Fruit fly (Drosophila melanogaster): Measurements from ENCODE around the gene Kap-alpha1.

Kap-alpha1 gene

DNA sequence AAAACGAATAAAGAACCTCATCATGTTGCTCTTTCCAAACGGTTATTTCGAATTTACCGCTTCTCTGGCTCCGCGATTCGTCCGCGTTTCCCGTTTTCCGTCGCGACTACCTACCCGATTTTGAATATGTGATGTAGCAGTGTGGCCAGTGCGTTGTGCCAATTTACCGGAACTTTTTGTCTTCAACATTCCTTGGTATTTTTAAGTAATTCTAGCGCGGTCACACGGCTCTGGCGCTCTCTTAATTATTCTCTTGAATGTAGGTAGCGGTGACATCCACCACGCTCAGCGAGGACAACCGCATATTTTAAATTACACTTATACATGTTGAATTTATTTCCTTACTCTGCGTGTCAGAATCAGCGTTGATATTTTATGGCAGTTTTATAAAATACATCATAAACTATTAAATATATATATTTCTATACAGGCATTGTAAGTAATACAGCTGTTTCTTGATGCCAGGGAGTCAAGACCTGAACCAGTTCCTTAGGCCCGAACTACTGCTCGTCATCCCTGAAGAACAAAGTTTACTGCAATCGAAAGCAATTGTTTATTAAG is 13.5 kb upstream of the Kap-alpha1 start, which contains the start of the genes CG42637, Gyc76C and SREBP (continued):
- TF ChIP-seq sc (optimal IDR thresholded peaks at IDR 0.05) (no peak), sc (GFP tag; optimal IDR thresholded peaks at IDR 0.05) (no peak), Doc2 (GFP tag; IDR thresholded peaks at IDR 0.05) (no peak), CG10959 (GFP tag; IDR thresholded peaks at IDR 0.05) (no peak), CG8924 (tag; optimal IDR thresholded peaks at IDR 0.05) (peak; percentile 60), CG11695 (GFP tag; IDR thresholded peaks at IDR 0.05) (no peak), odd (GFP tag; optimal IDR thresholded peaks at IDR 0.05) (no peak), CG6175 (GFP tag; IDR thresholded peaks at IDR 0.05) (0 out of 3 replicates have a peak, but pooled peaks have one; percentile 16), Hey (tag; optimal IDR thresholded peaks at IDR 0.05) (no peak), Drgx (GFP tag; IDR thresholded peaks at IDR 0.05) (peak; percentile 9; the same call in 1 of the 2 replicates), Fer2 (tag; optimal IDR thresholded peaks at IDR 0.05) (no peak), sr (GFP tag; IDR thresholded peaks at IDR 0.05) (peak; percentile 66; the same call in 1 of the 3 replicates), CG17612 (GFP tag; IDR thresholded peaks at IDR 0.05) (no peak), bbx (GFP tag; IDR thresholded peaks at IDR 0.05; ENCODE audit: partially characterized antibody) (peak; percentile 54; the same call in 1 of the 2 replicates), CG33213 (GFP tag; optimal IDR thresholded peaks at IDR 0.05) (peak; percentile 82), inv (GFP tag; IDR thresholded peaks at IDR 0.05; ENCODE audit: partially characterized antibody) (peak; percentile 40; the same call in 1 of the 2 replicates), CG12299 (tag; optimal IDR thresholded peaks at IDR 0.05) (no peak), Ravus (GFP tag; IDR thresholded peaks at IDR 0.05) (no peak), ash1 (GFP tag; optimal IDR thresholded peaks at IDR 0.05) (peak; percentile 71), NFAT (GFP tag; IDR thresholded peaks at IDR 0.05) (no peak), CG10543 (GFP tag; optimal IDR thresholded peaks at IDR 0.05) (no peak), CG1647 (GFP tag; optimal IDR thresholded peaks at IDR 0.05) (no peak), ewg (GFP tag; optimal IDR thresholded peaks at IDR 0.05) (peak; percentile 28), Sry-β (GFP tag; optimal IDR thresholded peaks at IDR 0.05) (peak; percentile 31), sna (GFP tag; IDR thresholded peaks at IDR 0.05; ENCODE audit: partially characterized antibody) (peak; percentile 27; the same call in 1 of the 2 replicates), zfh1 (GFP tag; IDR thresholded peaks at IDR 0.05) (0 out of 3 replicates have a peak, but pooled peaks have one; percentile 36), CG34422 (GFP tag; IDR thresholded peaks at IDR 0.05) (no peak), CG5245 (GFP tag; optimal IDR thresholded peaks at IDR 0.05) (no peak), mirr (GFP tag; optimal IDR thresholded peaks at IDR 0.05) (peak; percentile 31), CG18619 (GFP tag; optimal IDR thresholded peaks at IDR 0.05) (peak; percentile 2), CG13123 (GFP tag; optimal IDR thresholded peaks at IDR 0.05) (no peak), caup (GFP tag; optimal IDR thresholded peaks at IDR 0.05; ENCODE audit: severe bottlenecking) (peak; percentile 47), CG3995 (GFP tag; optimal IDR thresholded peaks at IDR 0.05) (no peak), Side (GFP tag; optimal IDR thresholded peaks at IDR 0.05) (peak; percentile 6), CG3847 (GFP tag; IDR thresholded peaks at IDR 0.05) (peak; percentile 64), CG2116 (GFP tag; optimal IDR thresholded peaks at IDR 0.05) (peak; percentile 69), Xbp1 (GFP tag; optimal IDR thresholded peaks at IDR 0.05) (no peak), CG1603 (tag; optimal IDR thresholded peaks at IDR 0.05) (peak; percentile 66), crp (GFP tag; optimal IDR thresholded peaks at IDR 0.05) (peak; percentile 53 to 89), stc (GFP tag; IDR thresholded peaks at IDR 0.05) (peak; percentile 43; the same call in 1 of the 2 replicates), toy (GFP tag; IDR thresholded peaks at IDR 0.05) (no peak), CG1792 (GFP tag; optimal IDR thresholded peaks at IDR 0.05) (no peak), Atf6 (GFP tag; IDR thresholded peaks at IDR 0.05) (peak; percentile 4; the same call in 1 of the 2 replicates), HLHmδ (GFP tag; optimal IDR thresholded peaks at IDR 0.05) (peak; percentile 5), sd (tag; optimal IDR thresholded peaks at IDR 0.05) (peak; percentile 97), twi (tag; optimal IDR thresholded peaks at IDR 0.05) (no peak), stwl (tag; optimal IDR thresholded peaks at IDR 0.05) (peak; percentile 95), CG11504 (tag; optimal IDR thresholded peaks at IDR 0.05) (peak; percentile 35), CG7928 (GFP tag; optimal IDR thresholded peaks at IDR 0.05) (peak; percentile 98), Abd-B (GFP tag; optimal IDR thresholded peaks at IDR 0.05) (peak; percentile 47)

Measured in whole organism, embryonic.